Fruit fly (Drosophila melanogaster) whole organism, adult: ENCODE data around the gene Crz.

ENCODE experiments used
- CG12768 ChIP-seq: fragments of 200-800 bp; sonication (Bioruptor generic); optimal IDR thresholded peaks from 2 replicates; lab custom pipeline; 2017; ENCODE audit warnings: missing biosample characterization, missing genetic modification characterization, mild to moderate bottlenecking, moderate library complexity, missing genetic modification reagents
- CG1620 ChIP-seq: fragments of 200-800 bp; sonication (Bioruptor generic); optimal IDR thresholded peaks from 2 replicates; lab custom pipeline; 2016; ENCODE audit warnings: missing biosample characterization, missing genetic modification characterization
- CG33017 ChIP-seq: fragments of 200-800 bp; sonication (Bioruptor generic); optimal IDR thresholded peaks from 2 replicates; lab custom pipeline; 2018; ENCODE audit warnings: missing biosample characterization, mild to moderate bottlenecking, missing genetic modification characterization, moderate library complexity
- Clk ChIP-seq: fragments of 200-800 bp; sonication (Bioruptor generic); optimal IDR thresholded peaks from 2 replicates; lab custom pipeline; 2017; ENCODE audit warnings: missing biosample characterization, missing genetic modification characterization
- Crg-1 ChIP-seq: fragments of 200-800 bp; sonication (Bioruptor generic); optimal IDR thresholded peaks from 2 replicates; lab custom pipeline; 2016; ENCODE audit warnings: missing biosample characterization, missing genetic modification characterization
- Hr96 ChIP-seq: fragments of 200-800 bp; sonication (Bioruptor generic); optimal IDR thresholded peaks from 2 replicates; lab custom pipeline; 2016; ENCODE audit warnings: missing biosample characterization, missing genetic modification characterization
- bab1 ChIP-seq: fragments of 200-800 bp; sonication (Bioruptor generic); optimal IDR thresholded peaks from 3 replicates; lab custom pipeline; 2019; ENCODE audit warnings: missing biosample characterization, mild to moderate bottlenecking, missing genetic modification characterization, moderate library complexity
- cic ChIP-seq: fragments of 200-800 bp; sonication (Bioruptor generic); optimal IDR thresholded peaks from 2 replicates; lab custom pipeline; 2017; ENCODE audit warnings: missing biosample characterization, mild to moderate bottlenecking, missing genetic modification characterization, moderate library complexity
- cnc ChIP-seq, 2 experiments: fragments of >200 bp; optimal IDR thresholded peaks; 2 replicates each; lab custom pipeline; 2017
- ovo ChIP-seq: fragments of 200-800 bp; sonication (Bioruptor generic); optimal IDR thresholded peaks from 2 replicates; lab custom pipeline; 2016; ENCODE audit warnings: missing biosample characterization, missing genetic modification characterization
- pad ChIP-seq: fragments of 200-800 bp; sonication (Bioruptor generic); optimal IDR thresholded peaks from 3 replicates; lab custom pipeline; 2017; ENCODE audit warnings: missing biosample characterization, missing genetic modification characterization, mild to moderate bottlenecking, moderate library complexity, missing genetic modification reagents
- tj ChIP-seq: fragments of 200-800 bp; sonication (Bioruptor generic); optimal IDR thresholded peaks from 3 replicates; lab custom pipeline; 2017; ENCODE audit warnings: missing biosample characterization, mild to moderate bottlenecking, missing genetic modification characterization, moderate library complexity
- toe ChIP-seq: fragments of 200-800 bp; sonication (Bioruptor generic); optimal IDR thresholded peaks from 2 replicates; lab custom pipeline; 2016; ENCODE audit warnings: missing biosample characterization, missing genetic modification characterization

dm6 chr3R:14289958-14290835, 24.5 kb upstream of the Crz start:
- TF ChIP-seq Hr96 (GFP tag; lab: Kevin White, UChicago) (no peak), Crg-1 (GFP tag; lab: Kevin White, UChicago) (no peak), CG1620 (GFP tag; lab: Kevin White, UChicago) (no peak), tj (GFP tag; lab: Kevin White, UChicago) (no peak), toe (GFP tag; lab: Kevin White, UChicago) (no peak), pad (GFP tag; lab: Kevin White, UChicago) (peak; percentile 6), cnc (optimal IDR thresholded peaks at IDR 0.05; lab: Kevin White, UChicago) (no peak), ovo (no peak), CG12768 (GFP tag; lab: Kevin White, UChicago) (no peak), Clk (no peak), cic (GFP tag; lab: Kevin White, UChicago) (no peak), CG33017 (tag; lab: Kevin White, UChicago) (no peak), bab1 (GFP tag; lab: Kevin White, UChicago) (peak; percentile 53)
